Worm (Caenorhabditis elegans): ENCODE results near the gene gfat-1.
"Not testable (repeated sequence)": the region's sequence is repeated elsewhere in the genome, so short reads cannot be mapped to it uniquely, and the experiment has no call there.

gfat-1 gene

DNA sequence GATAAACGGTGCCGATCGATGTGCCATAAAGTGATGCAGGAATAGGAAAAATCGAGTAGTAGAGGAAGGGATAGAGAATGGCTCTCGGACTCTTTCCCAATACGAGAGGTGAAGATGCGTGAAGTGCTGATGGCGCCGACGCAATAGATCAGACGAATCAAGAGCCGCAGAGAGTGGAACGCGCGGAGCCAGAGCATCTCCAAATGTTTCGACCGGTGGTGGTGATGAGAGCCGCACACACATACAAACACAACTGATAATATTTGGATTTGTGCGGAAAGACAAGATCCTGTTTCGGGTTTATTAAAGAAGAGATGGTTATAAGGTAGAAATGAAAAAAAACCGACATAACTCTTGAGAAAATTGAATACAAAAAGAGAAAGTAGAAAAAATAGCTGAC, 31.1 kb downstream of the gfat-1 start, which contains the start of gene F54D5.15:
TSS of gene F54D5.15 (minus strand) at position 101 of the 400 bp plus-strand sequence.
- TF ChIP-seq hmg-4 (GFP tag; optimal IDR thresholded peaks at IDR 0.05), result no peak
- no peak for TF ChIP-seq ceh-13 (GFP tag; optimal IDR thresholded peaks at IDR 0.05)
- TF ChIP-seq ets-7 (tag; optimal IDR thresholded peaks at IDR 0.05), result no peak
- TF ChIP-seq flt-1 (GFP tag; IDR thresholded peaks at IDR 0.05), result no peak
- TF ChIP-seq tra-4 (tag; optimal IDR thresholded peaks at IDR 0.05), result no peak

ce11 chrII:11556338-11556737, 38.9 kb downstream of the gfat-1 start, which contains the start of gene F54D5.17:
F54D5.17 (plus strand) TSS chrII:11556638.
- TF ChIP-seq hnd-1 (tag; optimal IDR thresholded peaks at IDR 0.05) (no peak), hmg-4 (GFP tag; optimal IDR thresholded peaks at IDR 0.05) (no peak), tra-4 (tag; optimal IDR thresholded peaks at IDR 0.05) (no peak), flt-1 (GFP tag; IDR thresholded peaks at IDR 0.05) (no peak), aly-1 (tag; optimal IDR thresholded peaks at IDR 0.05) (no peak), tbx-11 (GFP tag; IDR thresholded peaks at IDR 0.05) (no peak), tbx-37 (GFP tag; conservative IDR thresholded peaks at IDR 0.05) (no peak)

- TF ChIP-seq ceh-36 (tag; optimal IDR thresholded peaks at IDR 0.05), result no peak
- no peak for TF ChIP-seq tbx-37 (GFP tag; conservative IDR thresholded peaks at IDR 0.05)
- no peak for TF ChIP-seq B0310.2 (tag; optimal IDR thresholded peaks at IDR 0.05)
- no peak for TF ChIP-seq hmbx-1 (tag; optimal IDR thresholded peaks at IDR 0.05)
- TF ChIP-seq tbx-11 (GFP tag; IDR thresholded peaks at IDR 0.05), result no peak
- no peak for TF ChIP-seq hnd-1 (tag; optimal IDR thresholded peaks at IDR 0.05)
- TF ChIP-seq hmg-4 (GFP tag; optimal IDR thresholded peaks at IDR 0.05), result no peak
- no peak for TF ChIP-seq ama-1 (optimal IDR thresholded peaks at IDR 0.05)
- TF ChIP-seq ets-7 (tag; optimal IDR thresholded peaks at IDR 0.05), result no peak
- TF ChIP-seq tra-4 (tag; optimal IDR thresholded peaks at IDR 0.05), result no peak
- no peak for TF ChIP-seq pes-1 (GFP tag; IDR thresholded peaks at IDR 0.05)
- TF ChIP-seq aly-1 (tag; optimal IDR thresholded peaks at IDR 0.05), result no peak
- no peak for TF ChIP-seq ceh-13 (GFP tag; optimal IDR thresholded peaks at IDR 0.05)
- no peak for TF ChIP-seq F13C5.2 (tag; optimal IDR thresholded peaks at IDR 0.05)
Measured at ce11 chrII:11555634-11556033, 39.6 kb downstream of the gfat-1 start, which contains the start of gene F54D5.24. F54D5.24 (plus strand) TSS chrII:11555949.

- not testable (repeated sequence) for TF ChIP-seq ama-1 (optimal IDR thresholded peaks at IDR 0.05); ceh-36 (tag; optimal IDR thresholded peaks at IDR 0.05); sea-1 (GFP tag; conservative IDR thresholded peaks at IDR 0.05)
Measured at ce11 chrII:11551981-11552380, 43.2 kb downstream of the gfat-1 start, which contains the start of gene dhgd-1. dhgd-1 (minus strand) TSS chrII:11552081.

DNA sequence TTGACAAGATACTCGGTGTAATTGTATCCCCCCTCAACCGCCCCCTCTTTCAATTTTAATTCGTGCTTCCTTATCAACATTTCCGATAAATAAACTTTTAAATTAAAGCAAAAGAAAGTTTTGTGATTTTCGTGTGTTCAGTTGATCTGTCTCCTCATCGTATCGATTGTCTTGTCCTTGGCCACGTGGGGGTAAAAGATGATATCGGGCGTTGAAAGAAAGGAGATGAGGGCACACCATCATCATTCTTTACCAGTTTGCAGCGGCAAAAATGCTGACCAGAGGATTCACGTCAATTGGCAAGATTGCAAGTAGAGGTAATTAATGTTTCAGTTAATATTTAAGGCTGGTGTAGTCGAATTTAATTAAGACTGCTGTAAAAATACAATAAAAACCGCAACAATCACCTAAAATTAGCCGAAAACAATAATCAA, 47.9 kb downstream of the gfat-1 start, which contains the start of gene F54D5.7:
TSS of gene F54D5.7 (plus strand) at position 264 of the 434 bp plus-strand sequence.
- no peak for TF ChIP-seq ceh-36 (tag; optimal IDR thresholded peaks at IDR 0.05)
- peak; percentile 22 for TF ChIP-seq hmbx-1 (tag; optimal IDR thresholded peaks at IDR 0.05)
- TF ChIP-seq ama-1 (optimal IDR thresholded peaks at IDR 0.05), result peak; percentile 77
- 0 out of 2 replicates have a peak, but pooled peaks have one; percentile 66 for TF ChIP-seq sea-1 (GFP tag; conservative IDR thresholded peaks at IDR 0.05)
- no peak for TF ChIP-seq tbx-11 (GFP tag; IDR thresholded peaks at IDR 0.05)

DNA sequence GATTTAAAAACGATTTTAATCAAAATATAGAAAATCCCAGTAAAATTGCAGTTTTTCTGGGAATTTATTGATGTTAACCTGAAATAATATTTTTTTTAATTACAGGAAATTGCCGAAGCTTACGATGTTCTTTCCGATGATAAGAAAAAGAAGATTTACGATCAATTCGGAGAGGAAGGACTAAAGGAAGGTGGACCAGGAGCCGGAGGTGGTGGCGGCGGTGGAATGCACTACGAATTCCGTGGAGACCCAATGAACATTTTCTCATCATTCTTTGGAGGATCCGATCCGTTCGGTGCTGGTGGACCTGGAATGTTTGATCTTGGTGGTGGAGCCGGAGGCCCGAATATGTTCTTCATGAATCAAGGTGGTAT, 49.3 kb downstream of the gfat-1 start:
- TF ChIP-seq ceh-36 (tag; optimal IDR thresholded peaks at IDR 0.05) (no peak), aly-1 (tag; optimal IDR thresholded peaks at IDR 0.05) (no peak), F13C5.2 (tag; optimal IDR thresholded peaks at IDR 0.05) (no peak), ama-1 (optimal IDR thresholded peaks at IDR 0.05) (no peak), hnd-1 (tag; optimal IDR thresholded peaks at IDR 0.05) (no peak), pes-1 (GFP tag; IDR thresholded peaks at IDR 0.05) (no peak)

ce11 chrII:11545299-11545951, 49.8 kb downstream of the gfat-1 start, which contains the start of gene dnj-13:
dnj-13 (plus strand) TSS chrII:11545701.
- TF ChIP-seq ama-1 (optimal IDR thresholded peaks at IDR 0.05), result peak; percentile 56
- no peak for TF ChIP-seq hnd-1 (tag; optimal IDR thresholded peaks at IDR 0.05)
- TF ChIP-seq aly-1 (tag; optimal IDR thresholded peaks at IDR 0.05), result no peak
- TF ChIP-seq hmg-4 (GFP tag; optimal IDR thresholded peaks at IDR 0.05), result peak; percentile 68
- peak; percentile 81 for TF ChIP-seq F13C5.2 (tag; optimal IDR thresholded peaks at IDR 0.05)
- no peak for TF ChIP-seq scrt-1 (GFP tag; IDR thresholded peaks at IDR 0.05)
- TF ChIP-seq tbx-37 (GFP tag; conservative IDR thresholded peaks at IDR 0.05), result peak; percentile 39; the same call in 1 of the 2 replicates
- TF ChIP-seq tbx-11 (GFP tag; IDR thresholded peaks at IDR 0.05), result no peak
- no peak for TF ChIP-seq ets-7 (tag; optimal IDR thresholded peaks at IDR 0.05)
- TF ChIP-seq ceh-13 (GFP tag; optimal IDR thresholded peaks at IDR 0.05), result no peak
- peak; percentile 23 for TF ChIP-seq tra-4 (tag; optimal IDR thresholded peaks at IDR 0.05)
- peak; percentile 70; the same call in 1 of the 2 replicates for TF ChIP-seq pes-1 (GFP tag; IDR thresholded peaks at IDR 0.05)
- TF ChIP-seq hmbx-1 (tag; optimal IDR thresholded peaks at IDR 0.05), result peak; percentile 3
- TF ChIP-seq flt-1 (GFP tag; IDR thresholded peaks at IDR 0.05), result peak; percentile 47; the same call in 1 of the 2 replicates
- peak; percentile 7 for TF ChIP-seq B0310.2 (tag; optimal IDR thresholded peaks at IDR 0.05)
- no peak for TF ChIP-seq sea-1 (GFP tag; conservative IDR thresholded peaks at IDR 0.05)
- no peak for TF ChIP-seq ceh-36 (tag; optimal IDR thresholded peaks at IDR 0.05)

DNA sequence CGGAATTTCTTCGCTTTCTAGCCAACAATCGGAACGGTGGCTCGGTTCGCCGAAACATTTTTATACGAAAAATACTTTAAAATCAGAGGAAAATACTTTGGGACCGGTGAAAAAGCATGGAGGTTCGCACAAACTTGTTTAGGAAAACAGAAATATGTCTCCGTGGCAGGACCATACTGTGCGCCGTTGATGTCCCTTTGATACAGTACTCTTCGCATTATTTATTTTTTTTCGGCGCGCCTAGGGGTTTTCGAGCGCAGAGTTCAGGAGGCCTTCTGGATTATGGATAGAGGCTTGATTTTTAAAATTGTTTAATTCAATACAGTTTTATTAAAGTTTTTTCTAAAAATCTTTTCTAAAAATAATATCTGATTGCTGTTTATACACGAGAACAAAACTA, 50.5 kb downstream of the gfat-1 start, which contains the start of gene F54D5.9:
TSS of gene F54D5.9 (minus strand) at position 115 of the 400 bp plus-strand sequence.
- TF ChIP-seq B0310.2 (tag; optimal IDR thresholded peaks at IDR 0.05) (no peak), scrt-1 (GFP tag; IDR thresholded peaks at IDR 0.05) (no peak), ceh-36 (tag; optimal IDR thresholded peaks at IDR 0.05) (no peak), aly-1 (tag; optimal IDR thresholded peaks at IDR 0.05) (no peak), hnd-1 (tag; optimal IDR thresholded peaks at IDR 0.05) (no peak), tbx-11 (GFP tag; IDR thresholded peaks at IDR 0.05) (no peak), hmbx-1 (tag; optimal IDR thresholded peaks at IDR 0.05) (no peak), ama-1 (optimal IDR thresholded peaks at IDR 0.05) (no peak), sea-1 (GFP tag; conservative IDR thresholded peaks at IDR 0.05) (no peak)
